Worm (Caenorhabditis elegans) whole organism, young adult: ENCODE results near the gene C38D4.10.

ENCODE experiments used
- cebp-2 ChIP-seq: fragments of 200-800 bp; sonication (Bioruptor generic); IDR thresholded peaks from 2 replicates; pipeline ENCODE4 v1.3.6; 2022; ENCODE audit warnings: missing genetic modification characterization, missing compliant biosample characterization
- ceh-91 ChIP-seq: fragments of 200-800 bp; sonication (Bioruptor generic); IDR thresholded peaks from 2 replicates; pipeline ENCODE4 v1.3.6; 2022; ENCODE audit warnings: missing genetic modification reagents, missing genetic modification characterization, missing compliant biosample characterization
- snpc-4 ChIP-seq, 5 experiments: fragments of 150-350 bp in 1 of 5; sonication (generic microtip) in 4 of 5; optimal IDR thresholded peaks; 2 replicates each; lab custom pipeline; 2014 to 2018; ENCODE audit warnings: missing genetic modification characterization in 5 of 5, missing biosample characterization in 3 of 5, antibody characterized with exemption in 2 of 5, mild to moderate bottlenecking in 2 of 5, missing compliant biosample characterization in 2 of 5, missing genotype in 2 of 5, moderate library complexity in 2 of 5, missing genetic modification reagents in 1 of 5

ce11 chrIII:4822140-4822539, 39.8 kb downstream of the C38D4.10 start, which contains the start of gene F26A1.8:
- TF ChIP-seq cebp-2 (GFP tag; lab: Robert Waterston, UW), result no peak
- TF ChIP-seq ceh-91 (GFP tag; lab: Robert Waterston, UW), result no peak
- no peak for TF ChIP-seq snpc-4 (GFP tag; optimal IDR thresholded peaks at IDR 0.05; lab: Kevin White, UChicago)
- TF ChIP-seq snpc-4 (tag; optimal IDR thresholded peaks at IDR 0.05; lab: Kevin White, UChicago), result no peak
